Fruit fly (Drosophila melanogaster) whole organism, embryonic: ENCODE measurements around the gene jus.
A peak's percentile ranks its signal among the peaks of the same experiment; 100 is the strongest.

ENCODE experiments used
- BEAF-32 ChIP-seq: fragments of 200-800 bp; sonication (Bioruptor generic); optimal IDR thresholded peaks from 3 replicates; lab custom pipeline; 2017; ENCODE audit warnings: missing biosample characterization, missing genetic modification characterization, mild to moderate bottlenecking, moderate library complexity, missing genetic modification reagents
- CG11085 ChIP-seq: fragments of 200-800 bp; sonication (Bioruptor generic); IDR thresholded peaks from 2 replicates; pipeline ENCODE4 v1.3.6; 2022; ENCODE audit warnings: missing biosample characterization, missing genetic modification characterization
- CG12659 ChIP-seq: fragments of 200-800 bp; sonication (Bioruptor generic); optimal IDR thresholded peaks from 3 replicates; lab custom pipeline; 2017; ENCODE audit warnings: mild to moderate bottlenecking, missing biosample characterization, missing genetic modification reagents, missing genetic modification characterization
- CG12744 ChIP-seq: fragments of 200-800 bp; sonication (Bioruptor generic); optimal IDR thresholded peaks from 2 replicates; lab custom pipeline; 2016; ENCODE audit warnings: missing biosample characterization, missing genetic modification characterization
- CG12942 ChIP-seq: fragments of 200-800 bp; sonication (Bioruptor generic); optimal IDR thresholded peaks from 3 replicates; lab custom pipeline; 2016; ENCODE audit warnings: missing biosample characterization, missing genetic modification characterization
- CG14050 ChIP-seq: fragments of 200-800 bp; sonication (Bioruptor generic); IDR thresholded peaks from 3 replicates; pipeline ENCODE4 v1.3.6; 2022; ENCODE audit warnings: missing biosample characterization, missing genetic modification characterization
- CG1603 ChIP-seq: fragments of 200-800 bp; sonication (Bioruptor generic); optimal IDR thresholded peaks from 2 replicates; lab custom pipeline; 2019; ENCODE audit warnings: missing biosample characterization, mild to moderate bottlenecking, missing genetic modification characterization, moderate library complexity
- CG17186 ChIP-seq: fragments of 200-800 bp; sonication (Bioruptor generic); optimal IDR thresholded peaks from 3 replicates; lab custom pipeline; 2017; ENCODE audit warnings: missing biosample characterization, missing genetic modification reagents, missing genetic modification characterization
- CG18011 ChIP-seq: fragments of 200-800 bp; sonication (Bioruptor generic); optimal IDR thresholded peaks from 2 replicates; lab custom pipeline; 2017; ENCODE audit warnings: missing biosample characterization, missing genetic modification characterization, mild to moderate bottlenecking, moderate library complexity, missing genotype
- CG2202 ChIP-seq: fragments of 200-800 bp; sonication (Bioruptor generic); optimal IDR thresholded peaks from 2 replicates; lab custom pipeline; 2018; ENCODE audit warnings: missing biosample characterization, mild to moderate bottlenecking, missing genetic modification characterization
- CG30403 ChIP-seq: fragments of 200-800 bp; sonication (Bioruptor generic); optimal IDR thresholded peaks from 3 replicates; lab custom pipeline; 2016; ENCODE audit warnings: missing biosample characterization, missing genetic modification characterization
- CG34422 ChIP-seq: fragments of 200-800 bp; sonication (Bioruptor generic); IDR thresholded peaks from 3 replicates; pipeline ENCODE4 v1.3.6; 2022; ENCODE audit warnings: missing biosample characterization, missing genetic modification characterization
- CG3847 ChIP-seq: fragments of 200-800 bp; sonication (Bioruptor generic); IDR thresholded peaks from 2 replicates; pipeline ENCODE4 v1.3.6; 2022; ENCODE audit warnings: missing biosample characterization, missing genetic modification characterization
- CG6791 ChIP-seq: fragments of 200-800 bp; sonication (Bioruptor generic); IDR thresholded peaks from 3 replicates; pipeline ENCODE4 v1.3.6; 2022; ENCODE audit warnings: missing biosample characterization, missing genetic modification characterization; ENCODE audit not compliant: partially characterized antibody
- CG7556 ChIP-seq: fragments of 200-800 bp; sonication (Bioruptor generic); optimal IDR thresholded peaks from 2 replicates; lab custom pipeline; 2017; ENCODE audit warnings: missing biosample characterization, mild to moderate bottlenecking, missing genetic modification characterization
- CG7745 ChIP-seq: fragments of 200-800 bp; sonication (Bioruptor generic); optimal IDR thresholded peaks from 2 replicates; lab custom pipeline; 2018; ENCODE audit warnings: missing biosample characterization, mild to moderate bottlenecking, missing genetic modification characterization, moderate library complexity
- CG7786 ChIP-seq: fragments of 200-800 bp; sonication (Bioruptor generic); optimal IDR thresholded peaks from 2 replicates; lab custom pipeline; 2016; ENCODE audit warnings: missing biosample characterization, missing genetic modification characterization
- CG9876 ChIP-seq: fragments of 200-800 bp; sonication (Bioruptor generic); optimal IDR thresholded peaks from 2 replicates; lab custom pipeline; 2016; ENCODE audit warnings: missing biosample characterization, missing genetic modification characterization
- Deaf1 ChIP-seq: fragments of 200-800 bp; optimal IDR thresholded peaks from 3 replicates; lab custom pipeline; 2019; ENCODE audit warnings: missing biosample characterization, mild to moderate bottlenecking, missing genetic modification characterization, moderate library complexity
- E2f1 ChIP-seq: fragments of 200-800 bp; sonication (Bioruptor generic); IDR thresholded peaks from 2 replicates; pipeline ENCODE4 v1.3.6; 2022; ENCODE audit warnings: missing biosample characterization, missing genetic modification characterization
- Ets65A ChIP-seq: fragments of 200-800 bp; sonication (Bioruptor generic); peaks from one replicate; lab custom pipeline; 2016; ENCODE audit warnings: missing biosample characterization, missing genetic modification characterization
- H2.0 ChIP-seq: fragments of 200-800 bp; sonication (Bioruptor generic); IDR thresholded peaks from 2 replicates; pipeline ENCODE4 v1.3.6; 2022; ENCODE audit warnings: missing biosample characterization, missing genetic modification characterization
- Hsf ChIP-seq: fragments of 200-800 bp; sonication (Bioruptor generic); optimal IDR thresholded peaks from 3 replicates; lab custom pipeline; 2016; ENCODE audit warnings: missing biosample characterization, missing genetic modification characterization
- Med ChIP-seq: fragments of 200-800 bp; sonication (Bioruptor generic); peaks from one replicate; lab custom pipeline; 2016; ENCODE audit warnings: missing biosample characterization, missing genetic modification characterization, mild to moderate bottlenecking, inconsistent platforms, moderate library complexity
- Mrtf ChIP-seq: fragments of 200-800 bp; sonication (Bioruptor generic); IDR thresholded peaks from 3 replicates; pipeline ENCODE4 v1.3.6; 2022; ENCODE audit warnings: missing biosample characterization, missing genetic modification characterization
- NFAT ChIP-seq: fragments of 200-800 bp; sonication (Bioruptor generic); IDR thresholded peaks from 2 replicates; pipeline ENCODE4 v1.3.6; 2022; ENCODE audit warnings: missing biosample characterization, missing genetic modification characterization
- ase ChIP-seq: fragments of 200-800 bp; sonication (Bioruptor generic); IDR thresholded peaks from 3 replicates; pipeline ENCODE4 v1.3.6; 2022; ENCODE audit warnings: missing biosample characterization, missing genetic modification characterization
- ato ChIP-seq: fragments of 200-800 bp; sonication (Bioruptor generic); IDR thresholded peaks from 2 replicates; pipeline ENCODE4 v1.3.6; 2022; ENCODE audit warnings: missing biosample characterization, missing genetic modification characterization; ENCODE audit not compliant: partially characterized antibody
- chif ChIP-seq, 2 experiments: fragments of 200-800 bp; sonication (Bioruptor generic); optimal IDR thresholded peaks; 3 replicates each; lab custom pipeline; 2016; ENCODE audit warnings: missing biosample characterization in 2 of 2, missing genetic modification characterization in 2 of 2
- chinmo ChIP-seq: fragments of 200-800 bp; sonication (Bioruptor generic); IDR thresholded peaks from 4 replicates; pipeline ENCODE4 v1.3.6; 2022; ENCODE audit warnings: missing biosample characterization, missing genetic modification characterization; ENCODE audit not compliant: partially characterized antibody
- cwo ChIP-seq: fragments of 200-800 bp; sonication (Bioruptor generic); optimal IDR thresholded peaks from 3 replicates; lab custom pipeline; 2017; ENCODE audit warnings: missing biosample characterization, missing genetic modification characterization, mild to moderate bottlenecking, moderate library complexity, missing genetic modification reagents
- gcm ChIP-seq: fragments of 200-800 bp; sonication (Bioruptor generic); optimal IDR thresholded peaks from 2 replicates; lab custom pipeline; 2019; ENCODE audit warnings: missing biosample characterization, mild to moderate bottlenecking, missing genetic modification characterization, moderate library complexity
- gcm2 ChIP-seq: fragments of 200-800 bp; sonication (Bioruptor generic); optimal IDR thresholded peaks from 2 replicates; lab custom pipeline; 2016; ENCODE audit warnings: missing biosample characterization, missing genetic modification characterization
- jumu ChIP-seq: fragments of 200-800 bp; sonication (Bioruptor generic); optimal IDR thresholded peaks from 3 replicates; lab custom pipeline; 2016; ENCODE audit warnings: missing biosample characterization, missing genetic modification characterization
- lab ChIP-seq: fragments of 200-800 bp; sonication (Bioruptor generic); optimal IDR thresholded peaks from 3 replicates; lab custom pipeline; 2017; ENCODE audit warnings: missing biosample characterization, missing genetic modification characterization, mild to moderate bottlenecking, moderate library complexity, missing genetic modification reagents
- lmd ChIP-seq: fragments of 200-800 bp; sonication (Bioruptor generic); IDR thresholded peaks from 2 replicates; pipeline ENCODE4 v1.3.6; 2022; ENCODE audit warnings: missing biosample characterization, missing genetic modification characterization
- p53 ChIP-seq: fragments of 200-800 bp; sonication (Bioruptor generic); optimal IDR thresholded peaks from 2 replicates; lab custom pipeline; 2016; ENCODE audit warnings: missing biosample characterization, missing genetic modification characterization
- pan ChIP-seq, 4 experiments: fragments of >200 bp in 3 of 4; fragments of 200-800 bp in 1 of 4; sonication (Bioruptor generic) in 1 of 4; optimal IDR thresholded peaks in 3 of 4; IDR thresholded peaks in 1 of 4; 2 replicates each; pipeline versions ENCODE4 v1.3.6 to Lab custom; 2017 to 2022; ENCODE audit warnings: missing biosample characterization in 2 of 4, missing genetic modification characterization in 2 of 4, mixed read lengths in 1 of 4
- prd ChIP-seq, 3 experiments: fragments of >200 bp in 2 of 3; fragments of 200-800 bp in 1 of 3; sonication (Bioruptor generic) in 1 of 3; optimal IDR thresholded peaks in 2 of 3; IDR thresholded peaks in 1 of 3; 2 replicates in 2 of 3; 3 replicates in 1 of 3; pipeline versions ENCODE4 v1.3.6 to Lab custom; 2017 to 2022; ENCODE audit warnings: missing biosample characterization in 1 of 3, missing genetic modification characterization in 1 of 3
- rib ChIP-seq: fragments of 200-800 bp; sonication (Bioruptor generic); IDR thresholded peaks from 2 replicates; pipeline ENCODE4 v1.3.6; 2022; ENCODE audit warnings: missing biosample characterization, missing genetic modification characterization
- row ChIP-seq: fragments of 200-800 bp; sonication (Bioruptor generic); IDR thresholded peaks from 3 replicates; pipeline ENCODE4 v1.3.6; 2022; ENCODE audit warnings: missing biosample characterization, missing genetic modification characterization
- run ChIP-seq: fragments of 200-800 bp; sonication (Bioruptor generic); optimal IDR thresholded peaks from 3 replicates; lab custom pipeline; 2018; ENCODE audit warnings: missing biosample characterization, mild to moderate bottlenecking, missing genetic modification characterization
- salm ChIP-seq: fragments of 200-800 bp; sonication (Bioruptor generic); optimal IDR thresholded peaks from 2 replicates; lab custom pipeline; 2018; ENCODE audit warnings: missing biosample characterization, mild to moderate bottlenecking, missing genetic modification characterization
- sc ChIP-seq, 3 experiments: fragments of >200 bp in 2 of 3; fragments of 200-800 bp in 1 of 3; sonication (Bioruptor generic) in 1 of 3; optimal IDR thresholded peaks; 2 replicates in 2 of 3; 3 replicates in 1 of 3; lab custom pipeline; 2017; ENCODE audit warnings: mild to moderate bottlenecking in 1 of 3, missing biosample characterization in 1 of 3, missing genetic modification characterization in 1 of 3, missing genetic modification reagents in 1 of 3
- sima ChIP-seq: fragments of 200-800 bp; sonication (Bioruptor generic); optimal IDR thresholded peaks from 2 replicates; lab custom pipeline; 2016; ENCODE audit warnings: missing biosample characterization, missing genetic modification characterization
- tx ChIP-seq: fragments of 200-800 bp; sonication (Bioruptor generic); optimal IDR thresholded peaks from 2 replicates; lab custom pipeline; 2016; ENCODE audit warnings: missing biosample characterization, missing genetic modification characterization
- zfh2 ChIP-seq: fragments of 200-800 bp; sonication (Bioruptor generic); optimal IDR thresholded peaks from 2 replicates; lab custom pipeline; 2016; ENCODE audit warnings: missing biosample characterization, missing genetic modification characterization

Gene jus

DNA sequence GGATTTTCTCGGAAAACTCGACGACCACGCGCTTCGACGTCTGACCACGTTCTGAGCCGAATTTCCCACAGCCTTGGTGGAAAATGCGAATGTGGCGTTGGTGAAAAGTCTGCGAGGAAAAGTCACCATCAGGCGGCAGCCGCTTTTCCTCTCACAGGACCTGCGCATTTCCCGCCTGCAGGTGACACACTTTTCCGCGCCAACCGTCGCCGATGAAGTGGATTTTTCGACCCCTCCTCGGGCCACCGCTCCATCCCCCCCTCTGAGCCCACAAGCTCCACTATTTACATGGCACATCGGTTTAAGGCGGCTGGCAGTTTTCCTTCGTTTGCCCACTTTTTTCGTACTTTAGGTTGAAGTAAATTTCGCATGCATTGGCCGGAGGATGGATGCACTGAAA, at the start of gene jus (continued):
- no peak for TF ChIP-seq CG12744 (GFP tag; lab: Kevin White, UChicago)
- TF ChIP-seq CG18011 (GFP tag; lab: Kevin White, UChicago), result no peak
- TF ChIP-seq CG7786, result no peak
- TF ChIP-seq jumu (GFP tag; lab: Kevin White, UChicago), result no peak
- 0 out of 4 replicates have a peak, but pooled peaks have one; percentile 44 for TF ChIP-seq chinmo

DNA sequence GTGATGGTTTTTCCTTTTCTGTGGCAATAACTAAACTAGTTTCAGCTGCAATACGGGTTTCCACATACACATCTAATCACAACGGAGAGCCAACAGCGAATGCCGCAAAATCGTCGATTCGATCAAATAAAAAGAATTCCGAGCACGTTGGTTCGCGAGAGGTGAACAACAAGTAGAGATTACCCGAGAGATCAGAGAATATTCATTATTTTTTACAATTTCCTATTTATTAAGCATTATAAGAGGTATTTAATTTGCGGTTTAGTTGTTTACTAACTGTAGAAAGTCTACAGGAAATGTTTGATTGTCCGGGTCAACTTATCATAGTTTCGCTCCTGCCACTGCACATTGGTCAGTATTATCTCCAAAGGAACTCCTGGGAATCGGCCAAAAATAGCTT, 43.8 kb upstream of the jus start, which contains the start of gene CG11951:
Gene CG11951, minus strand, starts transcription at position 101 of the 400 bp plus-strand sequence.
- TF ChIP-seq gcm (GFP tag; lab: Kevin White, UChicago), result no peak
- TF ChIP-seq rib (GFP tag; lab: Robert Waterston, UW), result no peak
- no peak for TF ChIP-seq CG30403 (GFP tag; lab: Kevin White, UChicago)
- no peak for TF ChIP-seq Hsf
- TF ChIP-seq E2f1 (GFP tag; lab: Robert Waterston, UW), result no peak
- TF ChIP-seq CG7556, result no peak
- TF ChIP-seq Deaf1 (tag; lab: Kevin White, UChicago), result no peak
- TF ChIP-seq tx (GFP tag; lab: Kevin White, UChicago), result no peak
- no peak for TF ChIP-seq chif (GFP tag; optimal IDR thresholded peaks at IDR 0.05; lab: Kevin White, UChicago)
- TF ChIP-seq CG34422, result no peak
- no peak for TF ChIP-seq sc (optimal IDR thresholded peaks at IDR 0.05; lab: Kevin White, UChicago)
- TF ChIP-seq sc (GFP tag; optimal IDR thresholded peaks at IDR 0.05; lab: Kevin White, UChicago), result no peak
- TF ChIP-seq CG6791, result no peak
- no peak for TF ChIP-seq ase (GFP tag; lab: Robert Waterston, UW)
- TF ChIP-seq CG2202 (tag; lab: Kevin White, UChicago), result no peak
- no peak for TF ChIP-seq CG12659 (GFP tag; lab: Kevin White, UChicago)
- TF ChIP-seq ato, result no peak

DNA sequence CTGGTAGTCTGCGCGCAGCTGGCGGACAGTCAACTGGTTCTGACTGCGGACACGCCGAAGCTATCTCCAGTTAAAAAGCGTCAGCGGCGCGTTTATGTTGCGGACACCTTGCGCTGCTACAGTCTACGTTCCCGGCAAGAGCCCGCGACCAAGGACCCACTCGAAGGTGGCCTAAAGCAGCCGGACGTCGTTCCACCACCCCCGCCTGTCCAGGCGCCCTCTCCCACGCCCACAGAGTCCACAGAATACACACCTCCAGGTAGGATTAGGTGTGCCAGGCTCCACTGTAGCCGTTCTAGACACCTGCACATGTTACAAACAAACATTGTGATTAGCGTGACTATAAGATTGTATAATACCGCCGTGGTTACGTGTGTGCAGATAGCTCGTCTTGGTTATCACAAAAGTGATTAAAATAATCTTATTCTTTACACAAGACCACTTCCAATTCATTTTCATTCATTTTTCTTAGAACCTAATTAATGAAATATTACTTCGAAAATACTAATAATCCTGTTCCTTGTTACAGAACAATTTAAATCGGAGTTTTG, 35.8 kb upstream of the jus start:
- TF ChIP-seq CG3847 (GFP tag; lab: Robert Waterston, UW) (peak; percentile 44; the same call in 1 of the 2 replicates), CG14050 (no peak), Ets65A (GFP tag; lab: Kevin White, UChicago) (no peak), row (GFP tag; lab: Robert Waterston, UW) (peak; percentile 65), NFAT (GFP tag; lab: Robert Waterston, UW) (peak; percentile 33; the same call in 1 of the 2 replicates), gcm2 (GFP tag; lab: Kevin White, UChicago) (no peak), CG12942 (no peak), lmd (GFP tag; lab: Robert Waterston, UW) (peak; percentile 42; the same call in 1 of the 2 replicates), salm (tag; lab: Kevin White, UChicago) (no peak), cwo (GFP tag; lab: Kevin White, UChicago) (peak; percentile 61), Med (peak; percentile 83), prd (optimal IDR thresholded peaks at IDR 0.05; lab: Kevin White, UChicago) (no peak), prd (GFP tag; IDR thresholded peaks at IDR 0.05; lab: Robert Waterston, UW) (0 out of 3 replicates have a peak, but pooled peaks have one; percentile 11), run (tag; lab: Kevin White, UChicago) (no peak), Mrtf (GFP tag; lab: Robert Waterston, UW) (no peak), CG11085 (GFP tag; lab: Robert Waterston, UW) (peak; percentile 47; the same call in 1 of the 2 replicates), p53 (GFP tag; lab: Kevin White, UChicago) (no peak), H2.0 (GFP tag; lab: Robert Waterston, UW) (peak; percentile 18; the same call in 1 of the 2 replicates), CG34422 (0 out of 3 replicates have a peak, but pooled peaks have one; percentile 19), zfh2 (GFP tag; lab: Kevin White, UChicago) (peak; percentile 17), lab (GFP tag; lab: Kevin White, UChicago) (no peak), pan (optimal IDR thresholded peaks at IDR 0.05; lab: Kevin White, UChicago) (no peak), pan (GFP tag; optimal IDR thresholded peaks at IDR 0.05 in 1 of 2, IDR thresholded peaks at IDR 0.05 in 1 of 2) (no peak), CG1603 (no peak), BEAF-32 (GFP tag; lab: Kevin White, UChicago) (no peak), CG7745 (tag; lab: Kevin White, UChicago) (no peak), sima (GFP tag; lab: Kevin White, UChicago) (no peak), CG17186 (GFP tag; lab: Kevin White, UChicago) (no peak), CG9876 (GFP tag; lab: Kevin White, UChicago) (no peak)
